Fruit fly (Drosophila melanogaster) whole organism, embryonic: ENCODE measurements around the gene sun.

Source experiments
- Bgb ChIP-seq: fragments of 200-800 bp; sonication (Bioruptor generic); IDR thresholded peaks from 2 replicates; pipeline ENCODE4 v1.3.6; 2022; ENCODE audit warnings: missing biosample characterization, missing genetic modification characterization; ENCODE audit not compliant: partially characterized antibody
- CG11398 ChIP-seq: fragments of 200-800 bp; sonication (Bioruptor generic); optimal IDR thresholded peaks from 2 replicates; lab custom pipeline; 2016; ENCODE audit warnings: missing biosample characterization, missing genetic modification characterization
- CG12659 ChIP-seq: fragments of 200-800 bp; sonication (Bioruptor generic); optimal IDR thresholded peaks from 3 replicates; lab custom pipeline; 2017; ENCODE audit warnings: mild to moderate bottlenecking, missing biosample characterization, missing genetic modification reagents, missing genetic modification characterization
- CG13123 ChIP-seq: fragments of 200-800 bp; sonication (Bioruptor generic); optimal IDR thresholded peaks from 2 replicates; lab custom pipeline; 2016; ENCODE audit warnings: missing biosample characterization, missing genetic modification characterization
- CG17359 ChIP-seq: fragments of 200-800 bp; sonication (Bioruptor generic); optimal IDR thresholded peaks from 3 replicates; lab custom pipeline; 2018; ENCODE audit warnings: missing biosample characterization, mild to moderate bottlenecking, missing genetic modification characterization, moderate library complexity
- CG17568 ChIP-seq: fragments of 200-800 bp; sonication (Bioruptor generic); optimal IDR thresholded peaks from 2 replicates; lab custom pipeline; 2018; ENCODE audit warnings: missing biosample characterization, mild to moderate bottlenecking, missing genetic modification characterization, moderate library complexity
- CG18262 ChIP-seq: fragments of 200-800 bp; optimal IDR thresholded peaks from 3 replicates; lab custom pipeline; 2019; ENCODE audit warnings: missing biosample characterization, mild to moderate bottlenecking, missing genetic modification characterization, moderate library complexity
- CG2129 ChIP-seq: fragments of 200-800 bp; sonication (Bioruptor generic); IDR thresholded peaks from 2 replicates; pipeline ENCODE4 v1.3.6; 2022; ENCODE audit warnings: missing biosample characterization, missing genetic modification characterization; ENCODE audit not compliant: partially characterized antibody
- CG31365 ChIP-seq: fragments of 200-800 bp; sonication (Bioruptor generic); optimal IDR thresholded peaks from 2 replicates; lab custom pipeline; 2018; ENCODE audit warnings: missing biosample characterization, mild to moderate bottlenecking, missing genetic modification characterization
- CG32772 ChIP-seq: fragments of 200-800 bp; sonication (Bioruptor generic); IDR thresholded peaks from 2 replicates; pipeline ENCODE4 v1.3.6; 2022; ENCODE audit warnings: missing biosample characterization, missing genetic modification characterization
- CG4617 ChIP-seq: fragments of 200-800 bp; sonication (Bioruptor generic); optimal IDR thresholded peaks from 3 replicates; lab custom pipeline; 2016; ENCODE audit warnings: missing biosample characterization, missing genetic modification characterization, borderline replicate concordance
- CG7786 ChIP-seq: fragments of 200-800 bp; sonication (Bioruptor generic); optimal IDR thresholded peaks from 2 replicates; lab custom pipeline; 2016; ENCODE audit warnings: missing biosample characterization, missing genetic modification characterization
- CG7928 ChIP-seq: fragments of 200-800 bp; sonication (Bioruptor generic); optimal IDR thresholded peaks from 2 replicates; lab custom pipeline; 2017; ENCODE audit warnings: missing biosample characterization, mild to moderate bottlenecking, missing genetic modification characterization
- CG7963 ChIP-seq: fragments of 200-800 bp; sonication (Bioruptor generic); IDR thresholded peaks from 3 replicates; pipeline ENCODE4 v1.3.6; 2022; ENCODE audit warnings: missing biosample characterization, missing genetic modification characterization; ENCODE audit not compliant: partially characterized antibody
- CG8944 ChIP-seq: fragments of 200-800 bp; sonication (Bioruptor generic); optimal IDR thresholded peaks from 3 replicates; lab custom pipeline; 2016; ENCODE audit warnings: missing biosample characterization, missing genetic modification characterization
- Dek ChIP-seq: fragments of 200-800 bp; sonication (Bioruptor generic); optimal IDR thresholded peaks from 3 replicates; lab custom pipeline; 2019; ENCODE audit warnings: missing biosample characterization, mild to moderate bottlenecking, missing genetic modification characterization, moderate library complexity
- Dref ChIP-seq: fragments of 200-800 bp; sonication (Bioruptor generic); IDR thresholded peaks from 2 replicates; pipeline ENCODE4 v1.3.6; 2022; ENCODE audit warnings: missing biosample characterization, missing genetic modification characterization
- E2f2 ChIP-seq: fragments of 200-800 bp; sonication (Bioruptor generic); IDR thresholded peaks from 2 replicates; pipeline ENCODE4 v1.3.6; 2022; ENCODE audit warnings: missing biosample characterization, missing genetic modification characterization
- Ets97D ChIP-seq: fragments of 200-800 bp; sonication (Bioruptor generic); optimal IDR thresholded peaks from 3 replicates; lab custom pipeline; 2016; ENCODE audit warnings: missing biosample characterization, missing genetic modification characterization
- Gsc ChIP-seq: fragments of 200-800 bp; sonication (Bioruptor generic); IDR thresholded peaks from 2 replicates; pipeline ENCODE4 v1.3.6; 2022; ENCODE audit warnings: missing biosample characterization, missing genetic modification characterization
- Gug ChIP-seq: fragments of 200-800 bp; sonication (Bioruptor generic); IDR thresholded peaks from 4 replicates; pipeline ENCODE4 v1.3.6; 2022; ENCODE audit warnings: missing biosample characterization, missing genetic modification characterization
- HLH4C ChIP-seq: fragments of 200-800 bp; sonication (Bioruptor generic); IDR thresholded peaks from 3 replicates; pipeline ENCODE4 v1.3.6; 2022; ENCODE audit warnings: missing biosample characterization, missing genetic modification characterization; ENCODE audit not compliant: partially characterized antibody
- HLH54F ChIP-seq: fragments of 200-800 bp; sonication (Bioruptor generic); optimal IDR thresholded peaks from 3 replicates; lab custom pipeline; 2016; ENCODE audit warnings: missing biosample characterization, missing genetic modification characterization
- Hey ChIP-seq: fragments of 200-800 bp; sonication (Bioruptor generic); optimal IDR thresholded peaks from 3 replicates; lab custom pipeline; 2018; ENCODE audit warnings: missing biosample characterization, mild to moderate bottlenecking, missing genetic modification characterization
- Hr78 ChIP-seq, 2 experiments: fragments of 200-800 bp in 1 of 2; fragments of >200 bp in 1 of 2; sonication (Bioruptor generic) in 1 of 2; optimal IDR thresholded peaks; 2 replicates each; lab custom pipeline; 2017 to 2019; ENCODE audit warnings: missing biosample characterization in 2 of 2, missing genetic modification characterization in 2 of 2, mild to moderate bottlenecking in 1 of 2, moderate library complexity in 1 of 2
- Lim3 ChIP-seq: fragments of 200-800 bp; sonication (Bioruptor generic); IDR thresholded peaks from 2 replicates; pipeline ENCODE4 v1.3.6; 2022; ENCODE audit warnings: missing biosample characterization, missing genetic modification characterization
- Max ChIP-seq: fragments of 200-800 bp; sonication (Bioruptor generic); optimal IDR thresholded peaks from 2 replicates; lab custom pipeline; 2016; ENCODE audit warnings: missing biosample characterization, mild to moderate bottlenecking, missing genetic modification characterization
- NK7.1 ChIP-seq: fragments of 200-800 bp; sonication (Bioruptor generic); optimal IDR thresholded peaks from 3 replicates; lab custom pipeline; 2016; ENCODE audit warnings: missing biosample characterization, missing genetic modification characterization
- Ptx1 ChIP-seq: fragments of 200-800 bp; sonication (Bioruptor generic); IDR thresholded peaks from 2 replicates; pipeline ENCODE4 v1.3.6; 2022; ENCODE audit warnings: missing biosample characterization, missing genetic modification characterization
- Ravus ChIP-seq: fragments of 200-800 bp; sonication (Bioruptor generic); IDR thresholded peaks from 2 replicates; pipeline ENCODE4 v1.3.6; 2022; ENCODE audit warnings: missing biosample characterization, missing genetic modification characterization
- Rfx ChIP-seq: fragments of 200-800 bp; sonication (Bioruptor generic); IDR thresholded peaks from 2 replicates; pipeline ENCODE4 v1.3.6; 2022; ENCODE audit warnings: missing biosample characterization, missing genetic modification characterization
- Sry-δ ChIP-seq: fragments of 200-800 bp; sonication (Bioruptor generic); optimal IDR thresholded peaks from 2 replicates; lab custom pipeline; 2016; ENCODE audit warnings: missing biosample characterization, missing genetic modification characterization
- Xbp1 ChIP-seq: fragments of 200-800 bp; sonication (Bioruptor generic); optimal IDR thresholded peaks from 3 replicates; lab custom pipeline; 2016; ENCODE audit warnings: missing biosample characterization, mild to moderate bottlenecking, missing genetic modification characterization
- bbx ChIP-seq: fragments of 200-800 bp; sonication (Bioruptor generic); IDR thresholded peaks from 2 replicates; pipeline ENCODE4 v1.3.6; 2022; ENCODE audit warnings: missing biosample characterization, missing genetic modification characterization; ENCODE audit not compliant: partially characterized antibody
- bsh ChIP-seq, 2 experiments: fragments of 200-800 bp; sonication (Bioruptor generic); optimal IDR thresholded peaks; 2 replicates each; lab custom pipeline; 2017 to 2018; ENCODE audit warnings: mild to moderate bottlenecking in 2 of 2, missing biosample characterization in 2 of 2, missing genetic modification characterization in 2 of 2, moderate library complexity in 1 of 2
- dan ChIP-seq: fragments of 200-800 bp; sonication (Bioruptor generic); IDR thresholded peaks from 2 replicates; pipeline ENCODE4 v1.3.6; 2022; ENCODE audit warnings: missing biosample characterization, missing genetic modification characterization
- emc ChIP-seq: fragments of 200-800 bp; sonication (Bioruptor generic); optimal IDR thresholded peaks from 2 replicates; lab custom pipeline; 2016; ENCODE audit warnings: missing biosample characterization, missing genetic modification characterization
- gt ChIP-seq: fragments of 200-800 bp; sonication (Bioruptor generic); IDR thresholded peaks from 2 replicates; pipeline ENCODE4 v1.3.6; 2022; ENCODE audit warnings: missing biosample characterization, missing genetic modification characterization
- h ChIP-seq: fragments of >200 bp; optimal IDR thresholded peaks from 2 replicates; lab custom pipeline; 2017
- hbn ChIP-seq: fragments of 200-800 bp; sonication (Bioruptor generic); IDR thresholded peaks from 2 replicates; pipeline ENCODE4 v1.3.6; 2022; ENCODE audit warnings: missing biosample characterization, missing genetic modification characterization; ENCODE audit not compliant: partially characterized antibody
- ken ChIP-seq: fragments of 200-800 bp; sonication (Bioruptor generic); IDR thresholded peaks from 3 replicates; pipeline ENCODE4 v1.3.6; 2022; ENCODE audit warnings: missing biosample characterization, missing genetic modification characterization
- lab ChIP-seq: fragments of 200-800 bp; sonication (Bioruptor generic); optimal IDR thresholded peaks from 3 replicates; lab custom pipeline; 2017; ENCODE audit warnings: missing biosample characterization, missing genetic modification characterization, mild to moderate bottlenecking, moderate library complexity, missing genetic modification reagents
- maf-S ChIP-seq: fragments of 200-800 bp; sonication (Bioruptor generic); optimal IDR thresholded peaks from 2 replicates; lab custom pipeline; 2016; ENCODE audit warnings: missing biosample characterization, missing genetic modification characterization
- p53 ChIP-seq: fragments of 200-800 bp; sonication (Bioruptor generic); optimal IDR thresholded peaks from 2 replicates; lab custom pipeline; 2016; ENCODE audit warnings: missing biosample characterization, missing genetic modification characterization
- phol ChIP-seq: fragments of 200-800 bp; sonication (Bioruptor generic); optimal IDR thresholded peaks from 3 replicates; lab custom pipeline; 2018; ENCODE audit warnings: missing biosample characterization, mild to moderate bottlenecking, missing genetic modification characterization, moderate library complexity
- sc ChIP-seq, 3 experiments: fragments of >200 bp in 2 of 3; fragments of 200-800 bp in 1 of 3; sonication (Bioruptor generic) in 1 of 3; optimal IDR thresholded peaks; 2 replicates in 2 of 3; 3 replicates in 1 of 3; lab custom pipeline; 2017; ENCODE audit warnings: mild to moderate bottlenecking in 1 of 3, missing biosample characterization in 1 of 3, missing genetic modification characterization in 1 of 3, missing genetic modification reagents in 1 of 3
- sd ChIP-seq: fragments of 200-800 bp; sonication (Bioruptor generic); optimal IDR thresholded peaks from 3 replicates; lab custom pipeline; 2018; ENCODE audit warnings: missing biosample characterization, mild to moderate bottlenecking, missing genetic modification characterization, moderate library complexity
- slbo ChIP-seq: fragments of 200-800 bp; sonication (Bioruptor generic); IDR thresholded peaks from 2 replicates; pipeline ENCODE4 v1.3.6; 2022; ENCODE audit warnings: missing biosample characterization, missing genetic modification characterization
- ssp ChIP-seq: fragments of 200-800 bp; sonication (Bioruptor generic); IDR thresholded peaks from 2 replicates; pipeline ENCODE4 v1.3.6; 2022; ENCODE audit warnings: missing biosample characterization, missing genetic modification characterization
- wek ChIP-seq: fragments of 200-800 bp; sonication (Bioruptor generic); optimal IDR thresholded peaks from 3 replicates; lab custom pipeline; 2018; ENCODE audit warnings: missing biosample characterization, mild to moderate bottlenecking, missing genetic modification characterization, moderate library complexity

sun gene

DNA sequence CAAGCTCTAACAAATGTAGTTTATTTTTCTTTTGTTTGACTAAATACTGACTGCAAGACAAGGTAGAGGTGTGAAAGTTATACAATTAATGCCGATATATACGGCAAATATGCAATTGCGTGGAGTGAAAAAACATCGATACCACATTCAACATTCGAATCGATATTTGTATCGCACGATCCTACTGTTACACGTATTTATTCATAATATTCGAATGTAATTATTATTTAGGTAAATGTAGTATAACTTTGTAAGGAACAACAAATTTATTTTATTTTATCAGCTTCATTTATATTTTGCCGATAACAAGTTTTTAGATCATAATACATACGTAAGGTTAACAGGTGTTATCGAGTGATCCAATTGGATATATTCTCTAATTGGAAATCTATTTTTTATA, 13.7 kb downstream of the sun start, which contains the start of gene Chc (continued):
- TF ChIP-seq CG13123, result no peak
- no peak for TF ChIP-seq CG8944 (GFP tag; lab: Kevin White, UChicago)
- TF ChIP-seq Gug (GFP tag; lab: Robert Waterston, UW), result no peak
- no peak for TF ChIP-seq p53 (GFP tag; lab: Kevin White, UChicago)
- TF ChIP-seq CG7963, result peak; percentile 97
- TF ChIP-seq Sry-δ (GFP tag; lab: Kevin White, UChicago), result peak; percentile 92
- TF ChIP-seq ssp (GFP tag; lab: Robert Waterston, UW), result peak; percentile 36; the same call in 1 of the 2 replicates
- peak; percentile 13 for TF ChIP-seq Max (GFP tag; lab: Kevin White, UChicago)
- no peak for TF ChIP-seq h (lab: Kevin White, UChicago)
- TF ChIP-seq CG11398 (GFP tag; lab: Kevin White, UChicago), result no peak
- TF ChIP-seq CG2129 (GFP tag; lab: Robert Waterston, UW), result peak; percentile 88
- no peak for TF ChIP-seq bsh (GFP tag; optimal IDR thresholded peaks at IDR 0.05; lab: Kevin White, UChicago)
- peak; percentile 98 for TF ChIP-seq Bgb (GFP tag; lab: Robert Waterston, UW)
- TF ChIP-seq dan (GFP tag; lab: Robert Waterston, UW), result no peak
- TF ChIP-seq E2f2 (GFP tag; lab: Robert Waterston, UW), result peak; percentile 50; the same call in 1 of the 2 replicates
- TF ChIP-seq Hr78 (GFP tag; optimal IDR thresholded peaks at IDR 0.05; lab: Kevin White, UChicago), result no peak
- TF ChIP-seq slbo (GFP tag; lab: Robert Waterston, UW), result no peak
- TF ChIP-seq CG4617 (GFP tag; lab: Kevin White, UChicago), result no peak
- TF ChIP-seq gt, result no peak
- no peak for TF ChIP-seq Gsc (GFP tag; lab: Robert Waterston, UW)
- TF ChIP-seq Hey (tag; lab: Kevin White, UChicago), result no peak
- TF ChIP-seq sd (tag; lab: Kevin White, UChicago), result peak; percentile 69
- peak; percentile 94 for TF ChIP-seq hbn
- TF ChIP-seq NK7.1 (GFP tag; lab: Kevin White, UChicago), result no peak
- TF ChIP-seq sc (optimal IDR thresholded peaks at IDR 0.05; lab: Kevin White, UChicago), result no peak
- no peak for TF ChIP-seq sc (GFP tag; optimal IDR thresholded peaks at IDR 0.05; lab: Kevin White, UChicago)
- TF ChIP-seq Ptx1 (GFP tag; lab: Robert Waterston, UW), result no peak
- TF ChIP-seq phol (tag; lab: Kevin White, UChicago), result no peak
- no peak for TF ChIP-seq wek (GFP tag; lab: Kevin White, UChicago)
- TF ChIP-seq Dek (tag; lab: Kevin White, UChicago), result no peak
- TF ChIP-seq maf-S (GFP tag; lab: Kevin White, UChicago), result no peak
- no peak for TF ChIP-seq CG17359 (tag; lab: Kevin White, UChicago)
- TF ChIP-seq Ets97D (GFP tag; lab: Kevin White, UChicago), result peak; percentile 30
- TF ChIP-seq CG7786 (GFP tag; lab: Kevin White, UChicago), result no peak
- no peak for TF ChIP-seq CG18262 (tag; lab: Kevin White, UChicago)
- peak; percentile 36; the same call in 1 of the 2 replicates for TF ChIP-seq Rfx (GFP tag; lab: Robert Waterston, UW)
- TF ChIP-seq Dref (GFP tag; lab: Robert Waterston, UW), result peak; percentile 91
- no peak for TF ChIP-seq lab (GFP tag; lab: Kevin White, UChicago)
- TF ChIP-seq Xbp1, result peak; percentile 20
- TF ChIP-seq CG12659 (GFP tag; lab: Kevin White, UChicago), result peak; percentile 3
- TF ChIP-seq bbx (GFP tag; lab: Robert Waterston, UW), result peak; percentile 99
- no peak for TF ChIP-seq CG31365
- peak; percentile 98 for TF ChIP-seq HLH4C (GFP tag; lab: Robert Waterston, UW)
- no peak for TF ChIP-seq Lim3 (GFP tag; lab: Robert Waterston, UW)
- no peak for TF ChIP-seq Ravus (GFP tag; lab: Robert Waterston, UW)
- TF ChIP-seq CG7928 (GFP tag; lab: Kevin White, UChicago), result no peak
- no peak for TF ChIP-seq ken
- TF ChIP-seq CG32772 (GFP tag; lab: Robert Waterston, UW), result no peak
- no peak for TF ChIP-seq CG17568 (GFP tag; lab: Kevin White, UChicago)
- TF ChIP-seq HLH54F (GFP tag; lab: Kevin White, UChicago), result no peak
- no peak for TF ChIP-seq emc (GFP tag; lab: Kevin White, UChicago)
